Worm (Caenorhabditis elegans) whole organism, L1 larva: Measurements from ENCODE around the gene B0250.7.

ENCODE experiments used
- F16B12.6 ChIP-seq: fragments of 150-350 bp; optimal IDR thresholded peaks from 2 replicates; lab custom pipeline; 2014; ENCODE audit warnings: missing biosample characterization, missing genetic modification characterization
- Y116A8C.19 ChIP-seq: sonication (generic microtip); optimal IDR thresholded peaks from 2 replicates; lab custom pipeline; 2016; ENCODE audit warnings: missing compliant biosample characterization, missing genetic modification characterization, borderline replicate concordance
- aha-1 ChIP-seq: fragments of 150-350 bp; optimal IDR thresholded peaks from 2 replicates; lab custom pipeline; 2014; ENCODE audit warnings: missing biosample characterization, missing genetic modification characterization
- aly-2 ChIP-seq: fragments of 150-350 bp; optimal IDR thresholded peaks from 2 replicates; lab custom pipeline; 2014; ENCODE audit warnings: missing biosample characterization, missing genetic modification characterization
- ceh-63 ChIP-seq: fragments of 200-800 bp; sonication (Bioruptor generic); optimal IDR thresholded peaks from 2 replicates; lab custom pipeline; 2018; ENCODE audit warnings: mild to moderate bottlenecking, missing genetic modification characterization, missing compliant biosample characterization
- ceh-82 ChIP-seq, 3 experiments: fragments of 150-350 bp in 1 of 3; sonication (generic microtip) in 2 of 3; optimal IDR thresholded peaks; 2 replicates each; lab custom pipeline; 2014 to 2017; ENCODE audit warnings: missing biosample characterization in 3 of 3, missing genetic modification characterization in 3 of 3
- dpl-1 ChIP-seq, 3 experiments: fragments of 150-350 bp in 2 of 3; sonication (generic microtip) in 1 of 3; optimal IDR thresholded peaks; 2 replicates each; lab custom pipeline; 2014 to 2017; ENCODE audit warnings: missing biosample characterization in 3 of 3, missing genetic modification characterization in 3 of 3, missing genetic modification reagents in 3 of 3
- efl-1 ChIP-seq, 4 experiments: fragments of 150-350 bp; optimal IDR thresholded peaks in 3 of 4; peaks in 1 of 4; 1 replicate in 1 of 4; 2 replicates in 3 of 4; lab custom pipeline; 2014; ENCODE audit warnings: missing biosample characterization in 2 of 4, missing genetic modification characterization in 2 of 4, missing genetic modification reagents in 2 of 4
- efl-3 ChIP-seq: fragments of 200-800 bp; sonication (Bioruptor generic); optimal IDR thresholded peaks from 2 replicates; lab custom pipeline; 2018; ENCODE audit warnings: mild to moderate bottlenecking, missing genetic modification characterization, missing compliant biosample characterization
- egl-27 ChIP-seq, 2 experiments: fragments of 150-350 bp in 1 of 2; sonication (generic microtip); optimal IDR thresholded peaks; 3 replicates each; lab custom pipeline; 2017 to 2018; ENCODE audit warnings: missing biosample characterization in 2 of 2, missing genetic modification characterization in 2 of 2, missing genetic modification reagents in 2 of 2
- elt-2 ChIP-seq: sonication (generic microtip); optimal IDR thresholded peaks from 2 replicates; lab custom pipeline; 2016; ENCODE audit warnings: missing genetic modification characterization, mild to moderate bottlenecking, inconsistent platforms, missing compliant biosample characterization, missing genetic modification reagents
- elt-3 ChIP-seq, 6 experiments: fragments of 150-350 bp in 1 of 6; sonication (generic microtip); optimal IDR thresholded peaks; 2 replicates each; lab custom pipeline; 2017 to 2018; ENCODE audit warnings: missing biosample characterization in 6 of 6, missing genetic modification characterization in 6 of 6, inconsistent platforms in 1 of 6
- grh-1 ChIP-seq: fragments of 200-800 bp; sonication (Bioruptor generic); IDR thresholded peaks from 2 replicates; pipeline ENCODE4 v1.3.6; 2022; ENCODE audit warnings: missing genetic modification reagents, missing genetic modification characterization, missing compliant biosample characterization
- hlh-4 ChIP-seq: sonication (generic microtip); optimal IDR thresholded peaks from 2 replicates; lab custom pipeline; 2016; ENCODE audit warnings: mild to moderate bottlenecking, missing genetic modification characterization, missing compliant biosample characterization
- jun-1 ChIP-seq: fragments of 150-350 bp; optimal IDR thresholded peaks from 2 replicates; lab custom pipeline; 2014; ENCODE audit warnings: missing biosample characterization, missing genetic modification reagents, missing genetic modification characterization
- lin-13 ChIP-seq: fragments of 150-350 bp; optimal IDR thresholded peaks from 2 replicates; lab custom pipeline; 2014; ENCODE audit warnings: missing biosample characterization, missing genetic modification reagents, missing genetic modification characterization
- lin-14 ChIP-seq: fragments of 200-800 bp; sonication (Bioruptor generic); optimal IDR thresholded peaks from 2 replicates; lab custom pipeline; 2018; ENCODE audit warnings: mild to moderate bottlenecking, missing genetic modification characterization, moderate library complexity, missing compliant biosample characterization
- lin-35 ChIP-seq, 2 experiments: fragments of 150-350 bp; optimal IDR thresholded peaks; 2 replicates each; lab custom pipeline; 2014; ENCODE audit warnings: missing biosample characterization in 2 of 2, missing genetic modification characterization in 2 of 2, missing genetic modification reagents in 2 of 2
- lsy-2 ChIP-seq, 2 experiments: fragments of 150-350 bp; optimal IDR thresholded peaks; 2 replicates each; lab custom pipeline; 2014; ENCODE audit warnings: missing biosample characterization in 2 of 2, missing genetic modification characterization in 2 of 2
- mep-1 ChIP-seq: fragments of 150-350 bp; optimal IDR thresholded peaks from 2 replicates; lab custom pipeline; 2014; ENCODE audit warnings: missing biosample characterization, missing genetic modification characterization
- nhr-19 ChIP-seq: fragments of 200-800 bp; sonication (Bioruptor generic); conservative IDR thresholded peaks from 2 replicates; pipeline ENCODE4 v1.3.6; 2022; ENCODE audit warnings: missing genetic modification characterization, missing compliant biosample characterization
- nhr-237 ChIP-seq: fragments of 150-350 bp; optimal IDR thresholded peaks from 2 replicates; lab custom pipeline; 2014; ENCODE audit warnings: missing biosample characterization, missing genetic modification characterization
- nhr-77 ChIP-seq: fragments of 150-350 bp; optimal IDR thresholded peaks from 2 replicates; lab custom pipeline; 2014; ENCODE audit warnings: missing biosample characterization, missing genetic modification characterization
- nhr-85 ChIP-seq: sonication (generic microtip); peaks from one replicate; lab custom pipeline; 2016; ENCODE audit warnings: missing genetic modification characterization, inconsistent platforms, missing compliant biosample characterization
- nhr-90 ChIP-seq: sonication (generic microtip); optimal IDR thresholded peaks from 2 replicates; lab custom pipeline; 2016; ENCODE audit warnings: mild to moderate bottlenecking, missing genetic modification characterization, missing compliant biosample characterization; ENCODE audit not compliant: poor library complexity
- skn-1 ChIP-seq: fragments of 150-350 bp; optimal IDR thresholded peaks from 2 replicates; lab custom pipeline; 2014; ENCODE audit warnings: missing biosample characterization, missing genetic modification characterization
- tbx-2 ChIP-seq: sonication (generic microtip); optimal IDR thresholded peaks from 2 replicates; lab custom pipeline; 2016; ENCODE audit warnings: missing genetic modification characterization, missing compliant biosample characterization
- unc-98 ChIP-seq: fragments of 200-800 bp; sonication (Bioruptor generic); IDR thresholded peaks from 2 replicates; pipeline ENCODE4 v1.3.6; 2022; ENCODE audit warnings: missing genetic modification characterization, missing compliant biosample characterization
- zag-1 ChIP-seq: fragments of 150-350 bp; optimal IDR thresholded peaks from 2 replicates; lab custom pipeline; 2014; ENCODE audit warnings: missing biosample characterization, missing genetic modification characterization
- zip-4 ChIP-seq: fragments of 200-800 bp; sonication (Bioruptor generic); optimal IDR thresholded peaks from 2 replicates; lab custom pipeline; 2018; ENCODE audit warnings: mild to moderate bottlenecking, missing genetic modification characterization, moderate library complexity, missing compliant biosample characterization
- ztf-11 ChIP-seq, 2 experiments: sonication (generic microtip); optimal IDR thresholded peaks; 2 replicates each; lab custom pipeline; 2016 to 2017; ENCODE audit warnings: missing genetic modification characterization in 2 of 2, missing biosample characterization in 1 of 2, missing compliant biosample characterization in 1 of 2
- ztf-4 ChIP-seq: fragments of 150-350 bp; optimal IDR thresholded peaks from 2 replicates; lab custom pipeline; 2014; ENCODE audit warnings: missing biosample characterization, missing genetic modification characterization

The B0250.7 gene

ce11 chrV:20475830-20476229 lies at the start of gene B0250.7:
TSS of gene B0250.7 (minus strand) at chrV:20476061.
- no peak for TF ChIP-seq nhr-90 (tag; lab: Kevin White, UChicago)
- no peak for TF ChIP-seq efl-1 (optimal IDR thresholded peaks at IDR 0.05; lab: Kevin White, UChicago)
- TF ChIP-seq efl-1 (GFP tag; optimal IDR thresholded peaks at IDR 0.05 in 1 of 2; lab: Kevin White, UChicago): peak in 1 of 2 experiments; percentile 47
- no peak for TF ChIP-seq F16B12.6 (tag; lab: Kevin White, UChicago)
- TF ChIP-seq hlh-4 (tag; lab: Kevin White, UChicago): no peak
- TF ChIP-seq unc-98 (GFP tag; lab: Robert Waterston, UW): no peak
- peak in 1 of 2 experiments; percentile 21 for TF ChIP-seq lsy-2 (tag; optimal IDR thresholded peaks at IDR 0.05; lab: Kevin White, UChicago)
- TF ChIP-seq ceh-63: no peak

- TF ChIP-seq efl-1 (optimal IDR thresholded peaks at IDR 0.05; lab: Kevin White, UChicago) (peak; percentile 1 to 25), efl-1 (GFP tag; optimal IDR thresholded peaks at IDR 0.05 in 1 of 2; lab: Kevin White, UChicago) (peak in 1 of 2 experiments; percentile 8), dpl-1 (GFP tag; optimal IDR thresholded peaks at IDR 0.05; lab: Kevin White, UChicago) (peak in 1 of 3 experiments; percentile 19), zip-4 (GFP tag; lab: Kevin White, UChicago) (peak; percentile 95), elt-2 (no peak), mep-1 (tag; lab: Kevin White, UChicago) (peak; percentile 45), ztf-11 (tag; optimal IDR thresholded peaks at IDR 0.05; lab: Kevin White, UChicago) (no peak), skn-1 (tag; lab: Kevin White, UChicago) (peak; percentile 8)
Observed at ce11 chrV:20522219-20522618, 46.4 kb upstream of the B0250.7 start, which contains the start of the genes Y38H6C.9 and fbxa-150. TSS of gene Y38H6C.9 (minus strand) at chrV:20522270. TSS of gene fbxa-150 (plus strand) at chrV:20522598.

- TF ChIP-seq nhr-19 (GFP tag; lab: Robert Waterston, UW): no peak
- TF ChIP-seq lin-35 (GFP tag; optimal IDR thresholded peaks at IDR 0.05; lab: Kevin White, UChicago): no peak
- TF ChIP-seq zag-1 (tag; lab: Kevin White, UChicago): no peak
- no peak for TF ChIP-seq tbx-2
- TF ChIP-seq nhr-77 (tag; lab: Kevin White, UChicago): no peak
- TF ChIP-seq lin-13 (GFP tag; lab: Kevin White, UChicago): no peak
- no peak for TF ChIP-seq grh-1
- TF ChIP-seq mep-1 (tag; lab: Kevin White, UChicago): no peak
- TF ChIP-seq lin-14: no peak
- TF ChIP-seq ceh-82 (tag; optimal IDR thresholded peaks at IDR 0.05; lab: Kevin White, UChicago): no peak
- no peak for TF ChIP-seq jun-1 (tag; lab: Kevin White, UChicago)
- no peak for TF ChIP-seq ztf-4 (tag; lab: Kevin White, UChicago)
- TF ChIP-seq elt-2: no peak
- TF ChIP-seq nhr-237 (tag; lab: Kevin White, UChicago): no peak
- TF ChIP-seq elt-3 (tag; optimal IDR thresholded peaks at IDR 0.05; lab: Kevin White, UChicago): no peak
- no peak for TF ChIP-seq efl-3 (GFP tag; lab: Kevin White, UChicago)
- TF ChIP-seq aha-1 (tag; lab: Kevin White, UChicago): no peak
- no peak for TF ChIP-seq Y116A8C.19 (tag; lab: Kevin White, UChicago)
- TF ChIP-seq egl-27 (tag; optimal IDR thresholded peaks at IDR 0.05; lab: Kevin White, UChicago): no peak
Observed at ce11 chrV:20518927-20519326, 43.1 kb upstream of the B0250.7 start, which contains the start of gene Y38H6C.25. TSS of gene Y38H6C.25 (plus strand) at chrV:20519227.

ce11 chrV:20517005-20517404 lies 41.1 kb upstream of the B0250.7 start:
- TF ChIP-seq lin-14 (no peak), nhr-85 (tag; lab: Kevin White, UChicago) (peak; percentile 37)

- TF ChIP-seq aly-2 (tag; lab: Kevin White, UChicago) (no peak), elt-2 (peak; percentile 6)
- TF ChIP-seq, all 84 proteins: peak for 1
Observed at ce11 chrV:20514483-20514882, 38.6 kb upstream of the B0250.7 start.
